Fruit fly (Drosophila melanogaster) Kc167 (cell line): ENCODE measurements around the gene park.

Experiments used
- Myc ChIP-seq: fragments of >200 bp; optimal IDR thresholded peaks from 2 replicates; lab custom pipeline; 2017; ENCODE audit warnings: missing external identifiers
- Sin3A ChIP-seq: fragments of >200 bp; optimal IDR thresholded peaks from 2 replicates; lab custom pipeline; 2018; ENCODE audit warnings: missing external identifiers
- h ChIP-seq: fragments of >200 bp; optimal IDR thresholded peaks from 3 replicates; lab custom pipeline; 2018; ENCODE audit warnings: missing external identifiers
- insv ChIP-seq: fragments of >200 bp; optimal IDR thresholded peaks from 3 replicates; lab custom pipeline; 2018; ENCODE audit warnings: missing external identifiers
- psq ChIP-seq: fragments of >200 bp; optimal IDR thresholded peaks from 2 replicates; lab custom pipeline; 2017; ENCODE audit warnings: missing external identifiers
- ttk ChIP-seq: sonication (Bioruptor generic); optimal IDR thresholded peaks from 2 replicates; lab custom pipeline; 2017; ENCODE audit warnings: missing external identifiers

Gene park

dm6 chr3L:21174962-21175361 is 21.7 kb downstream of the park start:
- TF ChIP-seq Sin3A (lab: Kevin White, UChicago) (no peak), insv (lab: Kevin White, UChicago) (no peak), h (lab: Kevin White, UChicago) (no peak), Myc (lab: Kevin White, UChicago) (no peak), psq (lab: Kevin White, UChicago) (no peak), ttk (lab: Kevin White, UChicago) (no peak)

dm6 chr3L:21172527-21173253 is 24.0 kb downstream of the park start, which contains the start of the genes chb and AsnS:
chb (plus strand) TSS chr3L:21172853.
AsnS (plus strand) TSS chr3L:21173118.
- TF ChIP-seq Sin3A (lab: Kevin White, UChicago) (no peak), insv (lab: Kevin White, UChicago) (no peak), psq (lab: Kevin White, UChicago) (no peak), h (lab: Kevin White, UChicago) (no peak), Myc (lab: Kevin White, UChicago) (no peak), ttk (lab: Kevin White, UChicago) (no peak)

- no peak for TF ChIP-seq Sin3A (lab: Kevin White, UChicago)
- TF ChIP-seq ttk (lab: Kevin White, UChicago) = no peak
- TF ChIP-seq Myc (lab: Kevin White, UChicago) = no peak
- no peak for TF ChIP-seq psq (lab: Kevin White, UChicago)
- TF ChIP-seq insv (lab: Kevin White, UChicago) = no peak
- TF ChIP-seq h (lab: Kevin White, UChicago) = no peak
Observed at dm6 chr3L:21171905-21172304, 24.7 kb downstream of the park start, which contains the start of gene Ac78C. Ac78C (minus strand) TSS chr3L:21171930.

- no peak for TF ChIP-seq h (lab: Kevin White, UChicago)
- TF ChIP-seq insv (lab: Kevin White, UChicago) = no peak
- no peak for TF ChIP-seq ttk (lab: Kevin White, UChicago)
Observed at dm6 chr3L:21145841-21146395, 50.7 kb downstream of the park start.
